Worm (Caenorhabditis elegans): ENCODE results near the gene lron-15.

The lron-15 gene

DNA sequence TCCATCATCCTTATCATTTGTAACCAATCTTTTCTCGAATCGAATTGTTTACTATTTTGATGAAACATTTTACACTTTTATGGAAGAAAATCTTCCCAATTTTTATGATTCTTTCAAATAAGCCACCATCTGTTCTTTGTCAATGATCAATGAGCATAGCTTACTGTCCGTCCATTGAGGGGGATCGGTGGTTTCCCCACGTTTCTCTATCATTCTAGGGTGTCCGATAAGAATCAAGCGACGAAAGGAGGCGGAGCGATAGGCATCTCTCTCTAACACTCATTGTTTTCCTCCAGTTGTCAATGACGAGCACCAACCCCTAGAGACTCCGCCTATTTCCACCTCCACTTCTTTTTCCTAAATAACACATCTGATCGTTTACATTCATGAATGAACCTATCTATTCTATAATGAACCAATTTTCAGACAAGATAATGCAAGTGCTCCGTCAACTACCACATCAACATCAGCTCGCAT lies 20.2 kb downstream of the lron-15 start, which contains the start of gene C56E6.2:
C56E6.2 (plus strand) TSS at position 427 of the 477 bp plus-strand sequence.
- TF ChIP-seq dmd-4 (tag; optimal IDR thresholded peaks at IDR 0.05; ENCODE audit: borderline replicate concordance) (no peak), elt-2 (tag; optimal IDR thresholded peaks at IDR 0.05) (peak; percentile 53), unc-55 (GFP tag; optimal IDR thresholded peaks at IDR 0.05) (peak; percentile 13)

DNA sequence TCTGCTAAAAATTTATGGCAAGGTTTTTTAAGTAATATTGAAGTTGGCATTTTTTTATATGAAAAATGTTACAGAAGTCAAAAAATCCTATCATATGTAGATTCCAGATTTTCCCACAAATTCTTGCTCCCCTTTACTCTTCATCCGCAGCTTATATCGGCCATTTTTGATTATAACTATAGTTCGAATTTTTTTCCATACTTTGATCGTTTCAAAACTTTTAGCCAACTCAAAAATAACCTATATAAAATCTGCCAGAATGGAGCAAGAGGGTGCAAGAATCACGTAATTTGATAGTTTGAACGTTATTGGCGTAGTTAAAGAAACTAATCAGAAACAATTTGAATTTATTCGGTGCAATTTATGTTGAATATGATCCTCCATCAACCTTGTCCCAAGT lies 20.8 kb downstream of the lron-15 start:
- TF ChIP-seq madf-2 (tag; optimal IDR thresholded peaks at IDR 0.05), result no peak
- TF ChIP-seq pqm-1 (tag; optimal IDR thresholded peaks at IDR 0.05), result no peak
- no peak for TF ChIP-seq ceh-45 (GFP tag; IDR thresholded peaks at IDR 0.05)
- no peak for TF ChIP-seq ztf-16 (tag; optimal IDR thresholded peaks at IDR 0.05)
- no peak for TF ChIP-seq C38D4.7 (GFP tag; optimal IDR thresholded peaks at IDR 0.05)
- TF ChIP-seq C08G9.2 (tag; optimal IDR thresholded peaks at IDR 0.05), result no peak
- TF ChIP-seq ceh-22 (tag; optimal IDR thresholded peaks at IDR 0.05), result no peak
- no peak for TF ChIP-seq dmd-4 (tag; optimal IDR thresholded peaks at IDR 0.05; ENCODE audit: borderline replicate concordance)
- no peak for TF ChIP-seq tbx-2 (tag; optimal IDR thresholded peaks at IDR 0.05)
- no peak for TF ChIP-seq ceh-31 (tag; optimal IDR thresholded peaks at IDR 0.05)
- no peak for TF ChIP-seq pros-1 (tag; optimal IDR thresholded peaks at IDR 0.05)
- TF ChIP-seq fax-1 (tag; optimal IDR thresholded peaks at IDR 0.05), result no peak
- TF ChIP-seq eyg-1 (tag; optimal IDR thresholded peaks at IDR 0.05), result no peak

DNA sequence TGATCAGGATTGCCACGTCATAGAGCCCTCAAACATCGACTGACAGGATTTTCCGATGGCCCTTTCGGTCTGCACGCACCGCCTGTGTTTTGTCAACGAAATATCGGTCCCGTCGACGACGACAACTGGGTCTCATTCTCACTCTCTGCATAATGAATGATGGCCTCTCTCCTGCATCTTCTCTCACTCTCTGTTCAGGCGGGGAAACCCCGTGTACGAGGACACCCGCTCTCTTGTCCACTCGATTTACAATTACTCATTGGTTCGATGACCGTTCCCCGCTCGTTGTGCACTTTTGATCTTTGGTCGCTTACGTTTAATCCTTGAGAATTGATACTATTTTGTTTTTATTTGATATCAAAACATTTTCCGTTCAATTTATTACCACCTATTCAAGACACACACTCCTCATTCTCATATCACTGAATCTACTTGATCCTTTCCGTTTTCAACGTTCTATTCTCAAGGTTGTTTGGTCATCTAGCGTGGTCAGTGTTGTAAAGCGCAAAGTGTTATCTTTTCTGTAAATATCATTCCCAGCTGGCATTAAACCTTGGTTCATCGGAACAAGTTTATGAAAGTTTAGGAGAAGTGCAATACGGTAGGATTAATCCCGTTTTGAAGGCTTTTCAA lies 22.0 kb downstream of the lron-15 start:
- TF ChIP-seq sox-4 (tag; optimal IDR thresholded peaks at IDR 0.05) (no peak), tbx-2 (tag; optimal IDR thresholded peaks at IDR 0.05) (peak; percentile 72), npax-4 (tag; optimal IDR thresholded peaks at IDR 0.05) (no peak), K02D7.2 (tag; optimal IDR thresholded peaks at IDR 0.05) (no peak), pax-1 (tag; optimal IDR thresholded peaks at IDR 0.05) (no peak), ceh-18 (tag; optimal IDR thresholded peaks at IDR 0.05) (no peak), fax-1 (tag; optimal IDR thresholded peaks at IDR 0.05) (no peak), ceh-14 (tag; optimal IDR thresholded peaks at IDR 0.05) (no peak), eyg-1 (tag; optimal IDR thresholded peaks at IDR 0.05) (no peak), nhr-11 (tag; optimal IDR thresholded peaks at IDR 0.05) (no peak), C38D4.7 (GFP tag; optimal IDR thresholded peaks at IDR 0.05) (no peak), lin-11 (tag; optimal IDR thresholded peaks at IDR 0.05) (no peak), ceh-31 (tag; optimal IDR thresholded peaks at IDR 0.05) (peak; percentile 57), unc-55 (GFP tag; optimal IDR thresholded peaks at IDR 0.05) (peak; percentile 74), hlh-8 (tag; optimal IDR thresholded peaks at IDR 0.05) (peak; percentile 1), Y22D7AL.16 (tag; optimal IDR thresholded peaks at IDR 0.05) (no peak), rnt-1 (tag; optimal IDR thresholded peaks at IDR 0.05) (peak; percentile 18), K09A11.1 (tag; optimal IDR thresholded peaks at IDR 0.05; ENCODE audit: insufficient read depth) (no peak), C08G9.2 (tag; optimal IDR thresholded peaks at IDR 0.05) (no peak), ceh-24 (tag; optimal IDR thresholded peaks at IDR 0.05) (no peak), ceh-30 (tag; optimal IDR thresholded peaks at IDR 0.05) (no peak), ceh-34 (tag; optimal IDR thresholded peaks at IDR 0.05) (peak; percentile 32), nfya-1 (tag; optimal IDR thresholded peaks at IDR 0.05) (peak; percentile 21), ztf-16 (tag; optimal IDR thresholded peaks at IDR 0.05) (no peak), elt-4 (tag; optimal IDR thresholded peaks at IDR 0.05) (no peak), ceh-2 (tag; optimal IDR thresholded peaks at IDR 0.05) (no peak), sdc-2 (tag; optimal IDR thresholded peaks at IDR 0.05) (peak; percentile 30), T23F11.4 (GFP tag; optimal IDR thresholded peaks at IDR 0.05) (no peak), pha-2 (tag; optimal IDR thresholded peaks at IDR 0.05) (no peak), mec-3 (tag; optimal IDR thresholded peaks at IDR 0.05; ENCODE audit: borderline replicate concordance) (no peak), ref-2 (tag; optimal IDR thresholded peaks at IDR 0.05) (peak; percentile 39), ceh-45 (GFP tag; IDR thresholded peaks at IDR 0.05) (no peak), che-1 (tag; optimal IDR thresholded peaks at IDR 0.05) (no peak), fkh-6 (tag; optimal IDR thresholded peaks at IDR 0.05) (no peak), ceh-19 (GFP tag; optimal IDR thresholded peaks at IDR 0.05) (no peak), pros-1 (tag; optimal IDR thresholded peaks at IDR 0.05) (no peak), nhr-232 (tag; optimal IDR thresholded peaks at IDR 0.05) (no peak), ceh-9 (tag; optimal IDR thresholded peaks at IDR 0.05) (no peak)
